Fruit fly (Drosophila melanogaster): ENCODE data around the gene CG18473.
A peak's percentile ranks its signal among the peaks of the same experiment; 100 is the strongest.

DNA sequence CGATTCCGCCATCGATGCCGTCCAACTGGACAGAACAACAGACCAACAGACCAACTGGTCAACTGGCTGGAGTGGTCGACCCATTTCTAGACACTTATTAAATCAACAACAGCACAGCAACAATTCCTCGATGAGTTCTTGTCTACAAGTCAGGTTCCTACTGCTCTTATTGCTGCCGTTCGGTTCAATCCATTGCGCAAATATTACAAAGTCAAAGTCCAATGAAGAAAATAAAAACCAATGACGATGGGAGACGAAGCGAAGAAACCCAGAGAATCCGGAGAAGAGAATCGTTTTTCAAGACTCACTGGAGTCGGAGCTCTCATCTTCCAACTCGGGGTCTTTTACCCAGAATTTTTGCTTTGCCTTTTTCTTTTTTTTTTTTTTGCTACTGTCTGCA is 25.9 kb downstream of the CG18473 start:
- TF ChIP-seq CG7101 (tag; optimal IDR thresholded peaks at IDR 0.05) (no peak), kay (GFP tag; ENCODE audit: borderline replicate concordance) (no peak), toe (GFP tag; optimal IDR thresholded peaks at IDR 0.05) (no peak), tj (GFP tag; optimal IDR thresholded peaks at IDR 0.05) (peak; percentile 59), CG11617 (GFP tag; optimal IDR thresholded peaks at IDR 0.05) (no peak), cic (GFP tag; optimal IDR thresholded peaks at IDR 0.05) (no peak), Mnt (GFP tag; optimal IDR thresholded peaks at IDR 0.05) (no peak), pad (GFP tag; optimal IDR thresholded peaks at IDR 0.05) (no peak)

All from whole organism, adult.